Fruit fly (Drosophila melanogaster) whole organism, embryonic: Measurements from ENCODE around the gene da.

Experiments used
- ATbp ChIP-seq: fragments of 200-800 bp; sonication (Bioruptor generic); optimal IDR thresholded peaks from 2 replicates; lab custom pipeline; 2017; ENCODE audit warnings: missing biosample characterization, mild to moderate bottlenecking, missing genetic modification characterization, missing genetic modification reagents
- Ada2b ChIP-seq: fragments of 200-800 bp; sonication (Bioruptor generic); IDR thresholded peaks from 2 replicates; pipeline ENCODE4 v1.3.6; 2022; ENCODE audit warnings: missing biosample characterization, missing genetic modification characterization
- Blimp-1 ChIP-seq: fragments of 200-800 bp; sonication (Bioruptor generic); optimal IDR thresholded peaks from 3 replicates; lab custom pipeline; 2018; ENCODE audit warnings: missing biosample characterization, missing genetic modification characterization, mild to moderate bottlenecking, moderate library complexity, missing genetic modification reagents
- Bteb2 ChIP-seq: fragments of 200-800 bp; sonication (Bioruptor generic); optimal IDR thresholded peaks from 2 replicates; lab custom pipeline; 2016; ENCODE audit warnings: missing biosample characterization, missing genetic modification characterization
- CG10209 ChIP-seq: fragments of 200-800 bp; sonication (Bioruptor generic); optimal IDR thresholded peaks from 3 replicates; lab custom pipeline; 2017; ENCODE audit warnings: missing biosample characterization, mild to moderate bottlenecking, missing genetic modification characterization, missing genetic modification reagents
- CG10321 ChIP-seq: fragments of 200-800 bp; sonication (Bioruptor generic); IDR thresholded peaks from 2 replicates; pipeline ENCODE4 v1.3.6; 2022; ENCODE audit warnings: missing biosample characterization, missing genetic modification characterization
- CG11560 ChIP-seq: fragments of 200-800 bp; sonication (Bioruptor generic); IDR thresholded peaks from 3 replicates; pipeline ENCODE4 v1.3.6; 2022; ENCODE audit warnings: missing biosample characterization, missing genetic modification characterization
- CG12659 ChIP-seq: fragments of 200-800 bp; sonication (Bioruptor generic); optimal IDR thresholded peaks from 3 replicates; lab custom pipeline; 2017; ENCODE audit warnings: mild to moderate bottlenecking, missing biosample characterization, missing genetic modification reagents, missing genetic modification characterization
- CG13296 ChIP-seq: fragments of 200-800 bp; sonication (Bioruptor generic); optimal IDR thresholded peaks from 3 replicates; lab custom pipeline; 2018; ENCODE audit warnings: missing biosample characterization, mild to moderate bottlenecking, missing genetic modification characterization
- CG14667 ChIP-seq: fragments of 200-800 bp; sonication (Bioruptor generic); IDR thresholded peaks from 2 replicates; pipeline ENCODE4 v1.3.6; 2022; ENCODE audit warnings: missing biosample characterization, missing genetic modification characterization
- CG17328 ChIP-seq: fragments of 200-800 bp; sonication (Bioruptor generic); IDR thresholded peaks from 2 replicates; pipeline ENCODE4 v1.3.6; 2022; ENCODE audit warnings: missing biosample characterization, missing genetic modification characterization
- CG1792 ChIP-seq: fragments of 200-800 bp; sonication (Bioruptor generic); optimal IDR thresholded peaks from 2 replicates; lab custom pipeline; 2016; ENCODE audit warnings: missing biosample characterization, missing genetic modification characterization
- CG18476 ChIP-seq: fragments of 200-800 bp; sonication (Bioruptor generic); optimal IDR thresholded peaks from 2 replicates; lab custom pipeline; 2016; ENCODE audit warnings: missing biosample characterization, mild to moderate bottlenecking, missing genetic modification characterization
- CG2678 ChIP-seq: fragments of 200-800 bp; sonication (Bioruptor generic); optimal IDR thresholded peaks from 3 replicates; lab custom pipeline; 2019; ENCODE audit warnings: missing biosample characterization, mild to moderate bottlenecking, missing genetic modification characterization, moderate library complexity
- CG3281 ChIP-seq: fragments of 200-800 bp; sonication (Bioruptor generic); optimal IDR thresholded peaks from 3 replicates; lab custom pipeline; 2017; ENCODE audit warnings: missing biosample characterization, mild to moderate bottlenecking, missing genetic modification characterization
- CG4360 ChIP-seq: fragments of 200-800 bp; sonication (Bioruptor generic); IDR thresholded peaks from 2 replicates; pipeline ENCODE4 v1.3.6; 2022; ENCODE audit warnings: missing biosample characterization, missing genetic modification characterization
- CG6683 ChIP-seq: fragments of 200-800 bp; sonication (Bioruptor generic); optimal IDR thresholded peaks from 2 replicates; lab custom pipeline; 2017; ENCODE audit warnings: missing biosample characterization, mild to moderate bottlenecking, missing genetic modification characterization, missing genetic modification reagents
- Camta ChIP-seq: fragments of 200-800 bp; sonication (Bioruptor generic); optimal IDR thresholded peaks from 2 replicates; lab custom pipeline; 2016; ENCODE audit warnings: missing biosample characterization, missing genetic modification characterization
- Doc3 ChIP-seq: fragments of 200-800 bp; sonication (Bioruptor generic); IDR thresholded peaks from 3 replicates; pipeline ENCODE4 v1.3.6; 2022; ENCODE audit warnings: missing biosample characterization, missing genetic modification characterization; ENCODE audit not compliant: partially characterized antibody
- Hand ChIP-seq: fragments of 200-800 bp; sonication (Bioruptor generic); optimal IDR thresholded peaks from 2 replicates; lab custom pipeline; 2017; ENCODE audit warnings: mild to moderate bottlenecking, missing biosample characterization, missing genetic modification reagents, missing genetic modification characterization
- Hey ChIP-seq: fragments of 200-800 bp; sonication (Bioruptor generic); optimal IDR thresholded peaks from 3 replicates; lab custom pipeline; 2018; ENCODE audit warnings: missing biosample characterization, mild to moderate bottlenecking, missing genetic modification characterization
- Hr39 ChIP-seq: fragments of >200 bp; optimal IDR thresholded peaks from 2 replicates; lab custom pipeline; 2017
- Jarid2 ChIP-seq: fragments of 200-800 bp; sonication (Bioruptor generic); optimal IDR thresholded peaks from 3 replicates; lab custom pipeline; 2017; ENCODE audit warnings: mild to moderate bottlenecking, missing biosample characterization, missing genetic modification reagents, missing genetic modification characterization
- Lim3 ChIP-seq: fragments of 200-800 bp; sonication (Bioruptor generic); IDR thresholded peaks from 2 replicates; pipeline ENCODE4 v1.3.6; 2022; ENCODE audit warnings: missing biosample characterization, missing genetic modification characterization
- MTF-1 ChIP-seq: fragments of 200-800 bp; sonication (Bioruptor generic); optimal IDR thresholded peaks from 2 replicates; lab custom pipeline; 2018; ENCODE audit warnings: missing biosample characterization, mild to moderate bottlenecking, missing genetic modification characterization, borderline replicate concordance
- Meics ChIP-seq: fragments of 200-800 bp; sonication (Bioruptor generic); optimal IDR thresholded peaks from 2 replicates; lab custom pipeline; 2017; ENCODE audit warnings: missing biosample characterization, mild to moderate bottlenecking, missing genetic modification characterization
- NFAT ChIP-seq: fragments of 200-800 bp; sonication (Bioruptor generic); IDR thresholded peaks from 2 replicates; pipeline ENCODE4 v1.3.6; 2022; ENCODE audit warnings: missing biosample characterization, missing genetic modification characterization
- Neu2 ChIP-seq: fragments of 200-800 bp; sonication (Bioruptor generic); optimal IDR thresholded peaks from 3 replicates; lab custom pipeline; 2016; ENCODE audit warnings: missing biosample characterization, missing genetic modification characterization, borderline replicate concordance
- Optix ChIP-seq: fragments of 200-800 bp; sonication (Bioruptor generic); IDR thresholded peaks from 3 replicates; pipeline ENCODE4 v1.3.6; 2022; ENCODE audit warnings: missing biosample characterization, missing genetic modification characterization
- TFAM ChIP-seq: fragments of 200-800 bp; sonication (Bioruptor generic); optimal IDR thresholded peaks from 2 replicates; lab custom pipeline; 2017; ENCODE audit warnings: missing biosample characterization, missing genetic modification characterization, inconsistent platforms
- Tbp ChIP-seq: fragments of >200 bp; optimal IDR thresholded peaks from 2 replicates; lab custom pipeline; 2018; ENCODE audit warnings: missing biosample characterization, missing genetic modification characterization
- Xrp1 ChIP-seq: fragments of 200-800 bp; sonication (Bioruptor generic); IDR thresholded peaks from 2 replicates; pipeline ENCODE4 v1.3.6; 2022; ENCODE audit warnings: missing biosample characterization, missing genetic modification characterization
- bcd ChIP-seq: fragments of 200-800 bp; sonication (Bioruptor generic); optimal IDR thresholded peaks from 2 replicates; lab custom pipeline; 2017; ENCODE audit warnings: missing biosample characterization, mild to moderate bottlenecking, missing genetic modification characterization
- cg ChIP-seq: fragments of 200-800 bp; sonication (Bioruptor generic); optimal IDR thresholded peaks from 3 replicates; lab custom pipeline; 2019; ENCODE audit warnings: missing biosample characterization, mild to moderate bottlenecking, missing genetic modification characterization, moderate library complexity
- crc ChIP-seq: fragments of 200-800 bp; sonication (Bioruptor generic); optimal IDR thresholded peaks from 2 replicates; lab custom pipeline; 2016; ENCODE audit warnings: missing biosample characterization, missing genetic modification characterization
- danr ChIP-seq: fragments of 200-800 bp; sonication (Bioruptor generic); IDR thresholded peaks from 2 replicates; pipeline ENCODE4 v1.3.6; 2022; ENCODE audit warnings: missing biosample characterization, missing genetic modification characterization
- emc ChIP-seq: fragments of 200-800 bp; sonication (Bioruptor generic); optimal IDR thresholded peaks from 2 replicates; lab custom pipeline; 2016; ENCODE audit warnings: missing biosample characterization, missing genetic modification characterization
- ems ChIP-seq: fragments of 200-800 bp; sonication (Bioruptor generic); optimal IDR thresholded peaks from 3 replicates; lab custom pipeline; 2016; ENCODE audit warnings: missing biosample characterization, missing genetic modification characterization
- ewg ChIP-seq: fragments of 200-800 bp; sonication (Bioruptor generic); optimal IDR thresholded peaks from 3 replicates; lab custom pipeline; 2017; ENCODE audit warnings: mild to moderate bottlenecking, missing biosample characterization, missing genetic modification reagents, missing genetic modification characterization
- ftz-f1 ChIP-seq: fragments of 200-800 bp; sonication (Bioruptor generic); optimal IDR thresholded peaks from 2 replicates; lab custom pipeline; 2016; ENCODE audit warnings: missing biosample characterization, missing genetic modification characterization
- fu2 ChIP-seq: fragments of 200-800 bp; sonication (Bioruptor generic); optimal IDR thresholded peaks from 2 replicates; lab custom pipeline; 2016; ENCODE audit warnings: missing biosample characterization, missing genetic modification characterization
- gt ChIP-seq: fragments of 200-800 bp; sonication (Bioruptor generic); IDR thresholded peaks from 2 replicates; pipeline ENCODE4 v1.3.6; 2022; ENCODE audit warnings: missing biosample characterization, missing genetic modification characterization
- jumu ChIP-seq: fragments of 200-800 bp; sonication (Bioruptor generic); optimal IDR thresholded peaks from 3 replicates; lab custom pipeline; 2016; ENCODE audit warnings: missing biosample characterization, missing genetic modification characterization
- lola ChIP-seq, 3 experiments: fragments of >200 bp in 2 of 3; fragments of 200-800 bp in 1 of 3; sonication (Bioruptor generic) in 1 of 3; optimal IDR thresholded peaks; 2 replicates each; lab custom pipeline; 2017 to 2019; ENCODE audit warnings: missing biosample characterization in 3 of 3, missing genetic modification characterization in 3 of 3, mild to moderate bottlenecking in 1 of 3, moderate library complexity in 1 of 3
- nau ChIP-seq: fragments of 200-800 bp; sonication (Bioruptor generic); optimal IDR thresholded peaks from 3 replicates; lab custom pipeline; 2017; ENCODE audit warnings: missing biosample characterization, mild to moderate bottlenecking, missing genetic modification characterization, missing genetic modification reagents
- pho ChIP-seq: fragments of 200-800 bp; sonication (Bioruptor generic); optimal IDR thresholded peaks from 2 replicates; lab custom pipeline; 2016; ENCODE audit warnings: missing biosample characterization, missing genetic modification characterization
- pita ChIP-seq: fragments of 200-800 bp; sonication (Bioruptor generic); optimal IDR thresholded peaks from 2 replicates; lab custom pipeline; 2017; ENCODE audit warnings: missing biosample characterization, mild to moderate bottlenecking, missing genetic modification characterization
- ranshi ChIP-seq: fragments of 200-800 bp; sonication (Bioruptor generic); IDR thresholded peaks from 2 replicates; pipeline ENCODE4 v1.3.6; 2022; ENCODE audit warnings: missing biosample characterization, missing genetic modification characterization
- ro ChIP-seq: fragments of 200-800 bp; sonication (Bioruptor generic); IDR thresholded peaks from 2 replicates; pipeline ENCODE4 v1.3.6; 2022; ENCODE audit warnings: missing biosample characterization, missing genetic modification characterization
- sim ChIP-seq: fragments of 200-800 bp; sonication (Bioruptor generic); IDR thresholded peaks from 2 replicates; pipeline ENCODE4 v1.3.6; 2022; ENCODE audit warnings: missing biosample characterization, missing genetic modification characterization
- sima ChIP-seq: fragments of 200-800 bp; sonication (Bioruptor generic); optimal IDR thresholded peaks from 2 replicates; lab custom pipeline; 2016; ENCODE audit warnings: missing biosample characterization, missing genetic modification characterization
- vvl ChIP-seq: fragments of 200-800 bp; sonication (Bioruptor generic); IDR thresholded peaks from 2 replicates; pipeline ENCODE4 v1.3.6; 2022; ENCODE audit warnings: missing biosample characterization, missing genetic modification characterization

Gene da

DNA sequence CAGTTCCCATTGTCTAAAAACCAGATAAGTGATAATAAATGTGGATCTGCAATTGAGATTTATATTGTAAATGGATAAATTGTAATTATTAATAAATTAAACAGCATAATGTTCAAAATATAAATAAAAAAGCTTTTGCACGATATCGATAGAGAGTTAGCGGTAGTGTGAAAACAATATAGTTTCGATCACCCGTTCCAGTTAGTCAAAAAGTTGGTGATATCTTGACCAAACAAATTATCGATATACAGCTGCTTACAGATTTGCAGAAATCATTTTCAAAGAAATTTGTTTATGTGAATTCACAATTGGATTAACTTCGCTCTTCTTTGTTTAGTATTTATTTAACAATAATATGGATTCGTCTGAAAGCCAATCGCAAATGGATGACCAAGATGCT, 51.3 kb downstream of the da start, which contains the start of gene Nse4 (continued):
- no peak for TF ChIP-seq crc (GFP tag; lab: Kevin White, UChicago)
- TF ChIP-seq danr (GFP tag; lab: Robert Waterston, UW), result no peak
- TF ChIP-seq Hey (tag; lab: Kevin White, UChicago), result no peak
- TF ChIP-seq bcd (GFP tag; lab: Kevin White, UChicago), result no peak
- TF ChIP-seq CG10321, result no peak
- no peak for TF ChIP-seq CG1792 (GFP tag; lab: Kevin White, UChicago)
- no peak for TF ChIP-seq pho
- no peak for TF ChIP-seq ems (GFP tag; lab: Kevin White, UChicago)
- TF ChIP-seq Neu2 (GFP tag; lab: Kevin White, UChicago), result no peak
- no peak for TF ChIP-seq CG18476 (GFP tag; lab: Kevin White, UChicago)
- TF ChIP-seq Xrp1 (GFP tag; lab: Robert Waterston, UW), result no peak
- TF ChIP-seq CG4360, result no peak
- no peak for TF ChIP-seq CG10209 (GFP tag; lab: Kevin White, UChicago)
- TF ChIP-seq ranshi (GFP tag; lab: Robert Waterston, UW), result no peak
- TF ChIP-seq CG3281 (GFP tag; lab: Kevin White, UChicago), result no peak
- TF ChIP-seq Camta, result no peak
- no peak for TF ChIP-seq Hr39
- TF ChIP-seq gt (GFP tag; lab: Robert Waterston, UW), result no peak
- TF ChIP-seq emc, result no peak
- TF ChIP-seq fu2, result no peak
- TF ChIP-seq jumu (GFP tag; lab: Kevin White, UChicago), result no peak
- TF ChIP-seq CG14667 (GFP tag; lab: Robert Waterston, UW), result no peak
- TF ChIP-seq lola (GFP tag; optimal IDR thresholded peaks at IDR 0.05; lab: Kevin White, UChicago), result peak in 1 of 3 experiments; percentile 32
- no peak for TF ChIP-seq cg
- TF ChIP-seq Jarid2 (GFP tag; lab: Kevin White, UChicago), result no peak
- no peak for TF ChIP-seq TFAM (GFP tag; lab: Kevin White, UChicago)
- no peak for TF ChIP-seq sima
- no peak for TF ChIP-seq sim (GFP tag; lab: Robert Waterston, UW)
- peak; percentile 46; the same call in 2 of the 3 replicates for TF ChIP-seq Doc3
- TF ChIP-seq ro (GFP tag; lab: Robert Waterston, UW), result no peak
- no peak for TF ChIP-seq Tbp (GFP tag; lab: Kevin White, UChicago)
- no peak for TF ChIP-seq CG13296 (GFP tag; lab: Kevin White, UChicago)
- TF ChIP-seq CG6683 (GFP tag; lab: Kevin White, UChicago), result no peak
- TF ChIP-seq CG11560 (tag; lab: Robert Waterston, UW), result no peak
- no peak for TF ChIP-seq NFAT (GFP tag; lab: Robert Waterston, UW)
- TF ChIP-seq Ada2b (GFP tag; lab: Robert Waterston, UW), result no peak
- TF ChIP-seq Blimp-1 (GFP tag; lab: Kevin White, UChicago), result no peak
- TF ChIP-seq ftz-f1 (GFP tag; lab: Kevin White, UChicago), result no peak
- no peak for TF ChIP-seq Meics
- no peak for TF ChIP-seq Hand
- no peak for TF ChIP-seq Lim3 (GFP tag; lab: Robert Waterston, UW)
- TF ChIP-seq Bteb2, result no peak
- TF ChIP-seq Optix (GFP tag; lab: Robert Waterston, UW), result no peak
- no peak for TF ChIP-seq MTF-1
- TF ChIP-seq ewg (GFP tag; lab: Kevin White, UChicago), result no peak
- no peak for TF ChIP-seq pita (GFP tag; lab: Kevin White, UChicago)
- TF ChIP-seq vvl (GFP tag; lab: Robert Waterston, UW), result no peak
- no peak for TF ChIP-seq CG2678 (tag; lab: Kevin White, UChicago)
- TF ChIP-seq ATbp (GFP tag; lab: Kevin White, UChicago), result no peak
- peak; percentile 65 for TF ChIP-seq CG12659 (GFP tag; lab: Kevin White, UChicago)
- TF ChIP-seq nau, result no peak
- TF ChIP-seq CG17328, result no peak
